Worm (Caenorhabditis elegans): ENCODE data around the gene F02C12.2.

DNA sequence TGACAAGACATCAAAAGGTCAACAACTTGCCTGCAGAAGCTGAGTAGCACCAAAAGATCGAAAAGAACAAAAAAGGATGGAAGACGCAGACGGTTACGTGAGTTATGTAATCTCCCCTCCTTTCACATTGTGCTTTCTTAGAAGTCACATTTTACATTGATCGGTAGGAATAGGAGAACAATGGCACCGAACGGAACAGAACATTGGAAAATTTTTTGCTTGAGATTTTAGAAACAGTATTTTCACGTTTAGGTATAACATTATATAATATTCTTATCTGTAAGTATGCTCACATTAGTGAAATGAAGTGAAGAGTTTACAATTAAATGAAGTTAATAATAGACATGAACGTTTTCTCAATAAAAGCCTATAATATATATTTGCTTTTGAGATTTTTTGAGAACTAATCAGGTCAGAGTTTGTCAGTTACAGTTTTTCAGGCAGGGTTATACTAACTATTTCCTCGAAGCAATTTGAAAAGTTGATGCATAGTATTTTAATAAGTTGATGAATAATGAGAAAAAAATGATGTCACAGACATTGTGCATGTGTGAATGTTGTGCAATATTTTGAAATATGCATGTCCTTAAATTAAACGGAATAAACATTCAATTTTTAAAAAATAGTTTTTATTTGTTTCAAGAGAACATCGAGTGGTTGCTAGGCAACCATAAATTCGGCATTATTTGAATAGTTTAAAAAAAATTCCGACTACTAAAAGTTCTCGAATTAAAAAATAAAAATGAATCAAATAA, 18.0 kb downstream of the F02C12.2 start:
- TF ChIP-seq ces-1 (GFP tag; optimal IDR thresholded peaks at IDR 0.05) (no peak), nhr-77 (tag; optimal IDR thresholded peaks at IDR 0.05) (no peak), ztf-11 (tag; optimal IDR thresholded peaks at IDR 0.05) (no peak), lin-15B (tag; optimal IDR thresholded peaks at IDR 0.05) (no peak), ceh-28 (tag; optimal IDR thresholded peaks at IDR 0.05) (no peak), nhr-10 (tag; optimal IDR thresholded peaks at IDR 0.05) (no peak), hif-1 (tag; optimal IDR thresholded peaks at IDR 0.05) (no peak), nhr-41 (GFP tag; IDR thresholded peaks at IDR 0.05) (no peak), nhr-111 (GFP tag; optimal IDR thresholded peaks at IDR 0.05) (no peak), mdl-1 (tag; optimal IDR thresholded peaks at IDR 0.05) (no peak), mdt-29 (GFP tag; IDR thresholded peaks at IDR 0.05) (no peak), T26A8.4 (GFP tag; IDR thresholded peaks at IDR 0.05) (no peak)

Data from whole organism, L4 larva.